Worm (Caenorhabditis elegans) whole organism, L4/young adult: Measurements from ENCODE around the gene gpa-4.

ENCODE experiments used
- W03F9.2 ChIP-seq: fragments of 150-350 bp; optimal IDR thresholded peaks from 2 replicates; lab custom pipeline; 2014; ENCODE audit warnings: missing biosample characterization, missing genetic modification characterization
- him-1 ChIP-seq: sonication (generic microtip); optimal IDR thresholded peaks from 2 replicates; lab custom pipeline; 2016; ENCODE audit warnings: missing genotype, missing genetic modification reagents, missing genetic modification characterization, missing compliant biosample characterization

DNA sequence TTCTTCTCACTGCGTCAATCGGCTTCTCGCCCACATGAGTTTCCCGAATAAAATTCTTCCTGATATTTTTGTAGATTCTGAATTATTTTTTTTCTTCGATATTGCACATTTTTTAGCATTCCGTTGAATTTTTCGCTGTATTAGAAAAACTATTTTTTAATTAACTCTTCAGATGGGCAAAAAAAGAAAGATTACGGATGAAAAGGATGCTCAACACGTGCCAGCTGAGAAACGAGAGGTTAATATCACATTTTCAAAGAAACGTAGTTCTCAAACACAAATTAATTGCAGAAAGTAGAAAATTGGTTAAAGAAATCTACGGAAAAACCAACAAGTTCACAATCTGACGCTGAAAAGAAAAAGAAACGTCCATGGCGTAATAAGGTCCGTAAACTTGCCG, 5.1 kb upstream of the gpa-4 start, which contains the start of gene rrp-8:
- TF ChIP-seq W03F9.2 (no peak), him-1 (no peak)
